Worm (Caenorhabditis elegans) whole organism, L4 larva: ENCODE results near the gene F52C9.5.

Experiments used
- F44E2.7 ChIP-seq: fragments of 200-800 bp; sonication (Bioruptor generic); IDR thresholded peaks from 2 replicates; pipeline ENCODE4 v2.1.2; 2022; ENCODE audit warnings: missing genetic modification characterization, missing compliant biosample characterization
- ZK546.5 ChIP-seq, 2 experiments: sonication (generic microtip); optimal IDR thresholded peaks; 2 replicates each; lab custom pipeline; 2017; ENCODE audit warnings: missing biosample characterization in 2 of 2, missing genetic modification characterization in 2 of 2
- arid-1 ChIP-seq: fragments of 200-800 bp; sonication (Bioruptor generic); conservative IDR thresholded peaks from 2 replicates; pipeline ENCODE4 v1.3.6; 2022; ENCODE audit warnings: missing genetic modification reagents, missing genetic modification characterization, missing compliant biosample characterization
- dpl-1 ChIP-seq: fragments of 150-350 bp; optimal IDR thresholded peaks from 2 replicates; lab custom pipeline; 2014; ENCODE audit warnings: missing biosample characterization, missing genetic modification reagents, missing genetic modification characterization
- fkh-10 ChIP-seq: fragments of 150-350 bp; optimal IDR thresholded peaks from 2 replicates; lab custom pipeline; 2014; ENCODE audit warnings: missing biosample characterization, missing genetic modification reagents, missing genetic modification characterization
- lir-3 ChIP-seq: sonication (generic microtip); optimal IDR thresholded peaks from 2 replicates; lab custom pipeline; 2016; ENCODE audit warnings: mild to moderate bottlenecking, missing genetic modification characterization, missing compliant biosample characterization
- mep-1 ChIP-seq: fragments of 150-350 bp; sonication (generic microtip); optimal IDR thresholded peaks from 3 replicates; lab custom pipeline; 2014; ENCODE audit warnings: missing biosample characterization, missing genetic modification characterization
- nhr-25 ChIP-seq: sonication (generic microtip); optimal IDR thresholded peaks from 2 replicates; lab custom pipeline; 2017; ENCODE audit warnings: missing genetic modification characterization, mild to moderate bottlenecking, missing compliant biosample characterization, antibody characterized with exemption, moderate library complexity, borderline replicate concordance; ENCODE audit not compliant: insufficient read depth
- nhr-77 ChIP-seq: fragments of 150-350 bp; optimal IDR thresholded peaks from 2 replicates; lab custom pipeline; 2014; ENCODE audit warnings: missing biosample characterization, missing genetic modification characterization

- no peak for TF ChIP-seq nhr-25 (tag; lab: Kevin White, UChicago)
- TF ChIP-seq arid-1 (GFP tag; lab: Robert Waterston, UW) = no peak
- no peak for TF ChIP-seq dpl-1 (GFP tag; lab: Kevin White, UChicago)
- TF ChIP-seq lir-3 (tag; lab: Kevin White, UChicago) = no peak
- TF ChIP-seq F44E2.7 (GFP tag; lab: Robert Waterston, UW) = no peak
- no peak for TF ChIP-seq mep-1 (tag; lab: Kevin White, UChicago)
- TF ChIP-seq ZK546.5 (tag; optimal IDR thresholded peaks at IDR 0.05; lab: Kevin White, UChicago) = no peak
- no peak for TF ChIP-seq nhr-77 (tag; lab: Kevin White, UChicago)
- no peak for TF ChIP-seq fkh-10
Observed at ce11 chrIII:5321661-5322060, 19.6 kb downstream of the F52C9.5 start, which contains the start of gene F52C9.3.
